Fruit fly (Drosophila melanogaster) whole organism, embryonic: ENCODE results near the gene CG5665.
A peak's percentile ranks its signal among the peaks of the same experiment; 100 is the strongest.

Experiments
- Bteb2 ChIP-seq: fragments of 200-800 bp; sonication (Bioruptor generic); optimal IDR thresholded peaks from 2 replicates; lab custom pipeline; 2016; ENCODE audit warnings: missing biosample characterization, missing genetic modification characterization
- CG10959 ChIP-seq: fragments of 200-800 bp; sonication (Bioruptor generic); IDR thresholded peaks from 2 replicates; pipeline ENCODE4 v1.3.6; 2022; ENCODE audit warnings: missing biosample characterization, missing genetic modification characterization
- CG12299 ChIP-seq: fragments of 200-800 bp; sonication (Bioruptor generic); optimal IDR thresholded peaks from 2 replicates; lab custom pipeline; 2018; ENCODE audit warnings: missing biosample characterization, mild to moderate bottlenecking, missing genetic modification characterization
- CG12769 ChIP-seq: fragments of 200-800 bp; sonication (Bioruptor generic); optimal IDR thresholded peaks from 2 replicates; lab custom pipeline; 2019; ENCODE audit warnings: missing biosample characterization, mild to moderate bottlenecking, missing genetic modification characterization, moderate library complexity
- CG14710 ChIP-seq: fragments of 200-800 bp; sonication (Bioruptor generic); optimal IDR thresholded peaks from 3 replicates; lab custom pipeline; 2019; ENCODE audit warnings: missing biosample characterization, mild to moderate bottlenecking, missing genetic modification characterization, moderate library complexity
- CG17568 ChIP-seq: fragments of 200-800 bp; sonication (Bioruptor generic); optimal IDR thresholded peaks from 2 replicates; lab custom pipeline; 2018; ENCODE audit warnings: missing biosample characterization, mild to moderate bottlenecking, missing genetic modification characterization, moderate library complexity
- CG18476 ChIP-seq: fragments of 200-800 bp; sonication (Bioruptor generic); optimal IDR thresholded peaks from 2 replicates; lab custom pipeline; 2016; ENCODE audit warnings: missing biosample characterization, mild to moderate bottlenecking, missing genetic modification characterization
- CG2120 ChIP-seq: fragments of 200-800 bp; sonication (Bioruptor generic); optimal IDR thresholded peaks from 3 replicates; lab custom pipeline; 2016; ENCODE audit warnings: missing biosample characterization, missing genetic modification characterization
- CG2202 ChIP-seq: fragments of 200-800 bp; sonication (Bioruptor generic); optimal IDR thresholded peaks from 2 replicates; lab custom pipeline; 2018; ENCODE audit warnings: missing biosample characterization, mild to moderate bottlenecking, missing genetic modification characterization
- CG2678 ChIP-seq: fragments of 200-800 bp; sonication (Bioruptor generic); optimal IDR thresholded peaks from 3 replicates; lab custom pipeline; 2019; ENCODE audit warnings: missing biosample characterization, mild to moderate bottlenecking, missing genetic modification characterization, moderate library complexity
- CG2875 ChIP-seq: fragments of 200-800 bp; sonication (Bioruptor generic); optimal IDR thresholded peaks from 2 replicates; lab custom pipeline; 2017; ENCODE audit warnings: missing biosample characterization, mild to moderate bottlenecking, missing genetic modification characterization, missing genetic modification reagents
- CG31388 ChIP-seq: fragments of 200-800 bp; sonication (Bioruptor generic); optimal IDR thresholded peaks from 2 replicates; lab custom pipeline; 2016; ENCODE audit warnings: missing biosample characterization, missing genetic modification characterization
- CG34224 ChIP-seq: fragments of 200-800 bp; sonication (Bioruptor generic); IDR thresholded peaks from 3 replicates; pipeline ENCODE4 v1.3.6; 2022; ENCODE audit warnings: missing biosample characterization, missing genetic modification characterization; ENCODE audit not compliant: partially characterized antibody
- CG3726 ChIP-seq: fragments of 200-800 bp; sonication (Bioruptor generic); IDR thresholded peaks from 3 replicates; pipeline ENCODE4, ENCODE4 v1.3.6; 2022; ENCODE audit warnings: missing biosample characterization, missing genetic modification characterization
- CG4854 ChIP-seq: fragments of 200-800 bp; sonication (Bioruptor generic); optimal IDR thresholded peaks from 2 replicates; lab custom pipeline; 2016; ENCODE audit warnings: missing biosample characterization, missing genetic modification characterization, inconsistent platforms
- CG5953 ChIP-seq: fragments of 200-800 bp; sonication (Bioruptor generic); IDR thresholded peaks from 2 replicates; pipeline ENCODE4 v1.3.6; 2022; ENCODE audit warnings: missing biosample characterization, missing genetic modification characterization
- CG6272 ChIP-seq: fragments of 200-800 bp; sonication (Bioruptor generic); IDR thresholded peaks from 2 replicates; pipeline ENCODE4 v1.3.6; 2022; ENCODE audit warnings: missing biosample characterization, missing genetic modification characterization
- CG6791 ChIP-seq: fragments of 200-800 bp; sonication (Bioruptor generic); IDR thresholded peaks from 3 replicates; pipeline ENCODE4 v1.3.6; 2022; ENCODE audit warnings: missing biosample characterization, missing genetic modification characterization; ENCODE audit not compliant: partially characterized antibody
- CG7839 ChIP-seq: fragments of 200-800 bp; sonication (Bioruptor generic); optimal IDR thresholded peaks from 3 replicates; lab custom pipeline; 2018; ENCODE audit warnings: missing biosample characterization, mild to moderate bottlenecking, missing genetic modification characterization, moderate library complexity
- CG7928 ChIP-seq: fragments of 200-800 bp; sonication (Bioruptor generic); optimal IDR thresholded peaks from 2 replicates; lab custom pipeline; 2017; ENCODE audit warnings: missing biosample characterization, mild to moderate bottlenecking, missing genetic modification characterization
- CG8089 ChIP-seq: fragments of 200-800 bp; sonication (Bioruptor generic); optimal IDR thresholded peaks from 3 replicates; lab custom pipeline; 2016; ENCODE audit warnings: missing biosample characterization, missing genetic modification characterization
- CG8924 ChIP-seq: fragments of 200-800 bp; optimal IDR thresholded peaks from 3 replicates; lab custom pipeline; 2019; ENCODE audit warnings: missing biosample characterization, mild to moderate bottlenecking, missing genetic modification characterization, moderate library complexity
- Deaf1 ChIP-seq: fragments of 200-800 bp; optimal IDR thresholded peaks from 3 replicates; lab custom pipeline; 2019; ENCODE audit warnings: missing biosample characterization, mild to moderate bottlenecking, missing genetic modification characterization, moderate library complexity
- Dfd ChIP-seq, 2 experiments: fragments of >200 bp; optimal IDR thresholded peaks; 2 replicates each; lab custom pipeline; 2017; ENCODE audit warnings: missing biosample characterization in 2 of 2, missing genetic modification characterization in 2 of 2
- E2f2 ChIP-seq: fragments of 200-800 bp; sonication (Bioruptor generic); IDR thresholded peaks from 2 replicates; pipeline ENCODE4 v1.3.6; 2022; ENCODE audit warnings: missing biosample characterization, missing genetic modification characterization
- Gsc ChIP-seq: fragments of 200-800 bp; sonication (Bioruptor generic); IDR thresholded peaks from 2 replicates; pipeline ENCODE4 v1.3.6; 2022; ENCODE audit warnings: missing biosample characterization, missing genetic modification characterization
- Hmr ChIP-seq: fragments of 200-800 bp; sonication (Bioruptor generic); optimal IDR thresholded peaks from 3 replicates; lab custom pipeline; 2017; ENCODE audit warnings: mild to moderate bottlenecking, missing biosample characterization, missing genetic modification reagents, missing genetic modification characterization
- Max ChIP-seq: fragments of 200-800 bp; sonication (Bioruptor generic); optimal IDR thresholded peaks from 2 replicates; lab custom pipeline; 2016; ENCODE audit warnings: missing biosample characterization, mild to moderate bottlenecking, missing genetic modification characterization
- NfI ChIP-seq: fragments of 200-800 bp; sonication (Bioruptor generic); optimal IDR thresholded peaks from 3 replicates; lab custom pipeline; 2018; ENCODE audit warnings: missing biosample characterization, mild to moderate bottlenecking, missing genetic modification characterization, moderate library complexity
- Sry-β ChIP-seq: fragments of 200-800 bp; sonication (Bioruptor generic); optimal IDR thresholded peaks from 2 replicates; lab custom pipeline; 2018; ENCODE audit warnings: missing biosample characterization, mild to moderate bottlenecking, missing genetic modification characterization, moderate library complexity
- Sry-δ ChIP-seq: fragments of 200-800 bp; sonication (Bioruptor generic); optimal IDR thresholded peaks from 2 replicates; lab custom pipeline; 2016; ENCODE audit warnings: missing biosample characterization, missing genetic modification characterization
- Vsx1 ChIP-seq: fragments of 200-800 bp; sonication (Bioruptor generic); optimal IDR thresholded peaks from 2 replicates; lab custom pipeline; 2017; ENCODE audit warnings: missing biosample characterization, mild to moderate bottlenecking, missing genetic modification characterization, missing genetic modification reagents
- ato ChIP-seq: fragments of 200-800 bp; sonication (Bioruptor generic); IDR thresholded peaks from 2 replicates; pipeline ENCODE4 v1.3.6; 2022; ENCODE audit warnings: missing biosample characterization, missing genetic modification characterization; ENCODE audit not compliant: partially characterized antibody
- bab2 ChIP-seq: fragments of 200-800 bp; sonication (Bioruptor generic); optimal IDR thresholded peaks from 2 replicates; lab custom pipeline; 2016; ENCODE audit warnings: missing biosample characterization, missing genetic modification characterization
- bbx ChIP-seq: fragments of 200-800 bp; sonication (Bioruptor generic); IDR thresholded peaks from 2 replicates; pipeline ENCODE4 v1.3.6; 2022; ENCODE audit warnings: missing biosample characterization, missing genetic modification characterization; ENCODE audit not compliant: partially characterized antibody
- bigmax ChIP-seq: fragments of 200-800 bp; sonication (Bioruptor generic); optimal IDR thresholded peaks from 2 replicates; lab custom pipeline; 2018; ENCODE audit warnings: missing biosample characterization, mild to moderate bottlenecking, missing genetic modification characterization
- br ChIP-seq: fragments of >200 bp; optimal IDR thresholded peaks from 2 replicates; lab custom pipeline; 2017
- chm ChIP-seq: fragments of 200-800 bp; sonication (Bioruptor generic); IDR thresholded peaks from 2 replicates; pipeline ENCODE4 v1.3.6; 2022; ENCODE audit warnings: missing biosample characterization, missing genetic modification characterization
- danr ChIP-seq: fragments of 200-800 bp; sonication (Bioruptor generic); IDR thresholded peaks from 2 replicates; pipeline ENCODE4 v1.3.6; 2022; ENCODE audit warnings: missing biosample characterization, missing genetic modification characterization
- dati ChIP-seq: fragments of 200-800 bp; sonication (Bioruptor generic); IDR thresholded peaks from 2 replicates; pipeline ENCODE4 v1.3.6; 2022; ENCODE audit warnings: missing biosample characterization, missing genetic modification characterization
- emc ChIP-seq: fragments of 200-800 bp; sonication (Bioruptor generic); optimal IDR thresholded peaks from 2 replicates; lab custom pipeline; 2016; ENCODE audit warnings: missing biosample characterization, missing genetic modification characterization
- ham ChIP-seq: fragments of 200-800 bp; sonication (Bioruptor generic); IDR thresholded peaks from 2 replicates; pipeline ENCODE4 v1.3.6; 2022; ENCODE audit warnings: missing biosample characterization, missing genetic modification characterization
- her ChIP-seq: fragments of 200-800 bp; sonication (Bioruptor generic); optimal IDR thresholded peaks from 2 replicates; lab custom pipeline; 2016; ENCODE audit warnings: missing biosample characterization, missing genetic modification characterization
- lmd ChIP-seq: fragments of 200-800 bp; sonication (Bioruptor generic); IDR thresholded peaks from 2 replicates; pipeline ENCODE4 v1.3.6; 2022; ENCODE audit warnings: missing biosample characterization, missing genetic modification characterization
- mirr ChIP-seq: fragments of 200-800 bp; sonication (Bioruptor generic); optimal IDR thresholded peaks from 3 replicates; lab custom pipeline; 2018; ENCODE audit warnings: missing biosample characterization, mild to moderate bottlenecking, missing genetic modification characterization
- onecut ChIP-seq: fragments of 200-800 bp; sonication (Bioruptor generic); IDR thresholded peaks from 2 replicates; pipeline ENCODE4 v1.3.6; 2022; ENCODE audit warnings: missing biosample characterization, missing genetic modification characterization
- pum ChIP-seq: fragments of 200-800 bp; sonication (Bioruptor generic); optimal IDR thresholded peaks from 2 replicates; lab custom pipeline; 2016; ENCODE audit warnings: missing biosample characterization, missing genetic modification characterization
- unpg ChIP-seq: fragments of 200-800 bp; sonication (Bioruptor generic); optimal IDR thresholded peaks from 3 replicates; lab custom pipeline; 2018; ENCODE audit warnings: missing biosample characterization, mild to moderate bottlenecking, missing genetic modification characterization, moderate library complexity
- usp ChIP-seq: fragments of >200 bp; optimal IDR thresholded peaks from 2 replicates; lab custom pipeline; 2017; ENCODE audit warnings: missing biosample characterization, missing genetic modification characterization
- zen2 ChIP-seq: fragments of 200-800 bp; sonication (Bioruptor generic); IDR thresholded peaks from 3 replicates; pipeline ENCODE4 v1.3.6; 2022; ENCODE audit warnings: missing biosample characterization, missing genetic modification characterization; ENCODE audit not compliant: partially characterized antibody

CG5665 gene

DNA sequence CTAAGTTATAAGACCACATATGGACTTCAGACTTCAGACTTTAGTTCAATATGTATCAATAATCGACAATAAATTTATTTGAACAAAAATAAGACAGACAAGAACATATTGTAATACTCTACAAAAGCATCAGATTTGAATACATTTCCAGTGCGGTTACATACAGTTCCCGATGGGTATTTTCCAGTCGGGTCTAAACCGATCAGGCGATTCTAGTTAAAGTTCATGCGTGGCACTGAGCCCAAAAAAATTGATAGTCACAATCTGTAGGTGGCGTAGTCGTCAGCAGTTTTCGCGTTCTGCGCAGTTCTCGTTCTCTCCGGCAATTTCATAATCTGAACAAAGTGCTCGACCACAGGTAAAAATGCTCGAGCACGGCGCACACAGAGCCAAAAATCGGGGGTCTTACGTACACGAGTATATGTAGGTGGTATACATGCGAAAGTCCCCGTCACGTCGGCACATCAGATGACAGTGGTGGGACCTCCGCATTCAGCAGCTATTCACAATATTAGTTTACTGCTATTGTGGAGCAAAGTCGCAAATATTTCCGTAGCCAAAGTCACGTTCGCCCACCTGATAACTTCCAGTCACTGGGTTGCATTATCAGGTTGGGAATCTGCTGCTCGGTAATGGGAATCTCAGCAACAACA, 37.1 kb downstream of the CG5665 start (continued):
- 0 out of 2 replicates have a peak, but pooled peaks have one; percentile 21 for TF ChIP-seq bbx (GFP tag; lab: Robert Waterston, UW)
- TF ChIP-seq CG12769 (tag; lab: Kevin White, UChicago), result peak; percentile 73
- peak; percentile 26 for TF ChIP-seq unpg (GFP tag; lab: Kevin White, UChicago)
- no peak for TF ChIP-seq Gsc (GFP tag; lab: Robert Waterston, UW)
- TF ChIP-seq Hmr (GFP tag; lab: Kevin White, UChicago), result peak; percentile 79
- no peak for TF ChIP-seq dati
- TF ChIP-seq Deaf1 (tag; lab: Kevin White, UChicago), result peak; percentile 37
- peak; percentile 29; the same call in 1 of the 2 replicates for TF ChIP-seq chm (GFP tag; lab: Robert Waterston, UW)
- no peak for TF ChIP-seq Dfd (GFP tag; optimal IDR thresholded peaks at IDR 0.05; lab: Kevin White, UChicago)
- no peak for TF ChIP-seq CG2202 (tag; lab: Kevin White, UChicago)
- no peak for TF ChIP-seq bigmax (GFP tag; lab: Kevin White, UChicago)
- no peak for TF ChIP-seq ham
- TF ChIP-seq CG31388 (GFP tag; lab: Kevin White, UChicago), result no peak
- TF ChIP-seq CG3726 (GFP tag; lab: Robert Waterston, UW), result no peak
- TF ChIP-seq CG7839, result peak; percentile 63
- TF ChIP-seq CG17568 (GFP tag; lab: Kevin White, UChicago), result no peak
- TF ChIP-seq CG10959 (GFP tag; lab: Robert Waterston, UW), result no peak
- TF ChIP-seq mirr (GFP tag; lab: Kevin White, UChicago), result peak; percentile 63
- TF ChIP-seq CG14710 (tag; lab: Kevin White, UChicago), result no peak
- peak; percentile 72 for TF ChIP-seq CG2678 (tag; lab: Kevin White, UChicago)
- TF ChIP-seq CG34224, result peak; percentile 42; the same call in 2 of the 3 replicates
- peak; percentile 56 for TF ChIP-seq emc (GFP tag; lab: Kevin White, UChicago)
- peak; percentile 31 for TF ChIP-seq CG18476 (GFP tag; lab: Kevin White, UChicago)
- TF ChIP-seq pum, result no peak
- TF ChIP-seq E2f2 (GFP tag; lab: Robert Waterston, UW), result no peak
- TF ChIP-seq onecut (GFP tag; lab: Robert Waterston, UW), result 0 out of 2 replicates have a peak, but pooled peaks have one; percentile 12
- TF ChIP-seq lmd (GFP tag; lab: Robert Waterston, UW), result no peak; the same call in 1 of the 2 replicates
- TF ChIP-seq CG2875 (GFP tag; lab: Kevin White, UChicago), result no peak
- TF ChIP-seq Bteb2, result peak; percentile 61
- TF ChIP-seq CG4854 (GFP tag; lab: Kevin White, UChicago), result no peak
- TF ChIP-seq CG6272, result no peak
- no peak for TF ChIP-seq Vsx1 (GFP tag; lab: Kevin White, UChicago)
- TF ChIP-seq NfI (GFP tag; lab: Kevin White, UChicago), result peak; percentile 3
- peak; percentile 52 for TF ChIP-seq CG8924 (tag; lab: Kevin White, UChicago)
- TF ChIP-seq CG12299 (tag; lab: Kevin White, UChicago), result no peak
- no peak for TF ChIP-seq danr (GFP tag; lab: Robert Waterston, UW)
- TF ChIP-seq CG6791 (GFP tag; lab: Robert Waterston, UW), result no peak
- no peak for TF ChIP-seq ato (GFP tag; lab: Robert Waterston, UW)
- TF ChIP-seq CG8089 (GFP tag; lab: Kevin White, UChicago), result no peak
- TF ChIP-seq CG7928 (GFP tag; lab: Kevin White, UChicago), result no peak
- TF ChIP-seq CG2120 (GFP tag; lab: Kevin White, UChicago), result peak; percentile 90
- TF ChIP-seq usp (GFP tag; lab: Kevin White, UChicago), result no peak
- peak; percentile 32 for TF ChIP-seq bab2 (GFP tag; lab: Kevin White, UChicago)
- no peak for TF ChIP-seq zen2 (GFP tag; lab: Robert Waterston, UW)
- no peak for TF ChIP-seq br
- TF ChIP-seq Max, result peak; percentile 47
- TF ChIP-seq her, result no peak
- TF ChIP-seq Sry-δ (GFP tag; lab: Kevin White, UChicago), result no peak
- no peak for TF ChIP-seq Sry-β
- TF ChIP-seq CG5953 (GFP tag; lab: Robert Waterston, UW), result 0 out of 2 replicates have a peak, but pooled peaks have one; percentile 20
